Worm (Caenorhabditis elegans): ENCODE results near the gene nhr-242.

DNA sequence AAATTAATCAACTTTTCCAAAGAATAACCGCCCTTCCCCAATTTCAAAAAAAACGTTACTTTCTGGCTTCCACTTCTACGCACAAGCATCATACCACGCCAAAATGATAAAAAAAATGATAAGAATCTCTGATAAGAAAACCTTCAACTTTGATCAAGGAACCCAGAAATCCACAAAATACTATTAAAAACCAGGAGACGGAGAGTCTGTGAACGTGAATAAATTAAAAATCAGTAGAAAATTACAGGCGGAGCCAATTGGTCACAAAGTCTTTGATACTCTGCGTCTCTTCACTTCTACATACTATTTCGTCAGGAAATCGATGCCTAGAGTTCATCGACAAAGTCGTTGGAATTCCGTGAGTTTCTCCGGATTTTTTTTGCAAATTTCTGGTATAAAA, 37.2 kb upstream of the nhr-242 start, which contains the start of gene smf-3:
- TF ChIP-seq lin-39 (tag; optimal IDR thresholded peaks at IDR 0.05) (no peak), nhr-11 (tag; optimal IDR thresholded peaks at IDR 0.05) (no peak), egl-43 (GFP tag; IDR thresholded peaks at IDR 0.05) (no peak), spr-1 (tag; optimal IDR thresholded peaks at IDR 0.05) (no peak), Y75B8A.6 (GFP tag; IDR thresholded peaks at IDR 0.05) (no peak), lim-7 (GFP tag; IDR thresholded peaks at IDR 0.05) (no peak), pqm-1 (tag; optimal IDR thresholded peaks at IDR 0.05) (peak; percentile 86), Y5F2A.4 (GFP tag; optimal IDR thresholded peaks at IDR 0.05) (no peak), unc-62 (GFP tag; optimal IDR thresholded peaks at IDR 0.05 in 1 of 2) (no peak), unc-62 (tag; optimal IDR thresholded peaks at IDR 0.05) (no peak), ceh-82 (tag; optimal IDR thresholded peaks at IDR 0.05) (no peak), F49E8.2 (tag; optimal IDR thresholded peaks at IDR 0.05; ENCODE audit: borderline replicate concordance) (no peak), R02D3.7 (tag; optimal IDR thresholded peaks at IDR 0.05) (no peak)

Data from whole organism, L4 larva.